Worm (Caenorhabditis elegans) whole organism, L4/young adult: ENCODE measurements around the gene arrd-6.

Experiments
- dao-5 ChIP-seq: sonication (generic microtip); optimal IDR thresholded peaks from 2 replicates; lab custom pipeline; 2016; ENCODE audit warnings: missing genotype, missing genetic modification characterization, moderate library complexity, missing compliant biosample characterization
- him-1 ChIP-seq: sonication (generic microtip); optimal IDR thresholded peaks from 2 replicates; lab custom pipeline; 2016; ENCODE audit warnings: missing genotype, missing genetic modification reagents, missing genetic modification characterization, missing compliant biosample characterization

ce11 chrII:11156160-11156559 is 13.6 kb downstream of the arrd-6 start:
- TF ChIP-seq him-1 (tag; lab: Kevin White, UChicago) (no peak), dao-5 (tag; lab: Kevin White, UChicago) (no peak)
